Worm (Caenorhabditis elegans) whole organism, L1 larva: ENCODE results near the gene dpf-6.

ENCODE experiments used
- C16A3.4 ChIP-seq: fragments of 150-350 bp; optimal IDR thresholded peaks from 2 replicates; lab custom pipeline; 2014; ENCODE audit warnings: missing biosample characterization, missing genetic modification characterization
- C34B4.2 ChIP-seq: sonication (generic microtip); optimal IDR thresholded peaks from 2 replicates; lab custom pipeline; 2017; ENCODE audit warnings: mild to moderate bottlenecking, missing genetic modification characterization, missing compliant biosample characterization
- ama-1 ChIP-seq: fragments of 150-350 bp; optimal IDR thresholded peaks from 2 replicates; lab custom pipeline; 2014
- ceh-63 ChIP-seq: fragments of 200-800 bp; sonication (Bioruptor generic); optimal IDR thresholded peaks from 2 replicates; lab custom pipeline; 2018; ENCODE audit warnings: mild to moderate bottlenecking, missing genetic modification characterization, missing compliant biosample characterization
- ceh-8 ChIP-seq: fragments of 200-800 bp; sonication (Bioruptor generic); optimal IDR thresholded peaks from 2 replicates; lab custom pipeline; 2018; ENCODE audit warnings: mild to moderate bottlenecking, missing genetic modification characterization, moderate library complexity, missing compliant biosample characterization
- ceh-82 ChIP-seq, 3 experiments: fragments of 150-350 bp in 1 of 3; sonication (generic microtip) in 2 of 3; optimal IDR thresholded peaks; 2 replicates each; lab custom pipeline; 2014 to 2017; ENCODE audit warnings: missing biosample characterization in 3 of 3, missing genetic modification characterization in 3 of 3
- ceh-88 ChIP-seq: fragments of 200-800 bp; sonication (Bioruptor generic); IDR thresholded peaks from 2 replicates; pipeline ENCODE4 v1.3.6; 2022; ENCODE audit warnings: missing genetic modification characterization, missing compliant biosample characterization
- ceh-90 ChIP-seq: sonication (generic microtip); optimal IDR thresholded peaks from 2 replicates; lab custom pipeline; 2016; ENCODE audit warnings: missing genetic modification characterization, missing compliant biosample characterization
- ces-1 ChIP-seq: fragments of 150-350 bp; optimal IDR thresholded peaks from 2 replicates; lab custom pipeline; 2014; ENCODE audit warnings: missing biosample characterization, missing genetic modification reagents, missing genetic modification characterization
- dpl-1 ChIP-seq, 3 experiments: fragments of 150-350 bp in 2 of 3; sonication (generic microtip) in 1 of 3; optimal IDR thresholded peaks; 2 replicates each; lab custom pipeline; 2014 to 2017; ENCODE audit warnings: missing biosample characterization in 3 of 3, missing genetic modification characterization in 3 of 3, missing genetic modification reagents in 3 of 3
- dsc-1 ChIP-seq: sonication (generic microtip); optimal IDR thresholded peaks from 2 replicates; lab custom pipeline; 2016; ENCODE audit warnings: mild to moderate bottlenecking, missing genetic modification characterization, missing compliant biosample characterization
- efl-1 ChIP-seq, 4 experiments: fragments of 150-350 bp; optimal IDR thresholded peaks in 3 of 4; peaks in 1 of 4; 1 replicate in 1 of 4; 2 replicates in 3 of 4; lab custom pipeline; 2014; ENCODE audit warnings: missing biosample characterization in 2 of 4, missing genetic modification characterization in 2 of 4, missing genetic modification reagents in 2 of 4
- efl-3 ChIP-seq: fragments of 200-800 bp; sonication (Bioruptor generic); optimal IDR thresholded peaks from 2 replicates; lab custom pipeline; 2018; ENCODE audit warnings: mild to moderate bottlenecking, missing genetic modification characterization, missing compliant biosample characterization
- fkh-4 ChIP-seq: sonication (generic microtip); optimal IDR thresholded peaks from 2 replicates; lab custom pipeline; 2016; ENCODE audit warnings: missing compliant biosample characterization, missing genetic modification characterization, borderline replicate concordance
- fkh-8 ChIP-seq: sonication (generic microtip); optimal IDR thresholded peaks from 2 replicates; lab custom pipeline; 2016; ENCODE audit warnings: mild to moderate bottlenecking, missing genetic modification characterization, missing compliant biosample characterization
- hpl-2 ChIP-seq: fragments of 150-350 bp; optimal IDR thresholded peaks from 2 replicates; lab custom pipeline; 2014; ENCODE audit warnings: missing biosample characterization, missing genetic modification reagents, missing genetic modification characterization
- isw-1 ChIP-seq: fragments of 200-800 bp; sonication (Bioruptor generic); IDR thresholded peaks from 2 replicates; pipeline ENCODE4 v1.3.6; 2022; ENCODE audit warnings: missing genetic modification characterization, missing compliant biosample characterization
- lin-15B ChIP-seq: fragments of 150-350 bp; sonication (generic microtip); optimal IDR thresholded peaks from 3 replicates; lab custom pipeline; 2014; ENCODE audit warnings: missing biosample characterization, missing genetic modification characterization
- lin-35 ChIP-seq, 2 experiments: fragments of 150-350 bp; optimal IDR thresholded peaks; 2 replicates each; lab custom pipeline; 2014; ENCODE audit warnings: missing biosample characterization in 2 of 2, missing genetic modification characterization in 2 of 2, missing genetic modification reagents in 2 of 2
- lsy-2 ChIP-seq, 2 experiments: fragments of 150-350 bp; optimal IDR thresholded peaks; 2 replicates each; lab custom pipeline; 2014; ENCODE audit warnings: missing biosample characterization in 2 of 2, missing genetic modification characterization in 2 of 2
- mdl-1 ChIP-seq, 2 experiments: fragments of 150-350 bp; optimal IDR thresholded peaks; 2 replicates each; lab custom pipeline; 2014 to 2017; ENCODE audit warnings: missing biosample characterization in 2 of 2, missing genetic modification characterization in 2 of 2, inconsistent platforms in 1 of 2
- nhr-237 ChIP-seq: fragments of 150-350 bp; optimal IDR thresholded peaks from 2 replicates; lab custom pipeline; 2014; ENCODE audit warnings: missing biosample characterization, missing genetic modification characterization
- nhr-28 ChIP-seq: fragments of 150-350 bp; optimal IDR thresholded peaks from 2 replicates; lab custom pipeline; 2014; ENCODE audit warnings: missing biosample characterization, missing genetic modification characterization
- nhr-77 ChIP-seq: fragments of 150-350 bp; optimal IDR thresholded peaks from 2 replicates; lab custom pipeline; 2014; ENCODE audit warnings: missing biosample characterization, missing genetic modification characterization
- nhr-84 ChIP-seq: sonication (generic microtip); optimal IDR thresholded peaks from 2 replicates; lab custom pipeline; 2017; ENCODE audit warnings: missing biosample characterization, missing genetic modification characterization
- nhr-85 ChIP-seq: sonication (generic microtip); peaks from one replicate; lab custom pipeline; 2016; ENCODE audit warnings: missing genetic modification characterization, inconsistent platforms, missing compliant biosample characterization
- pax-3 ChIP-seq: fragments of 200-800 bp; sonication (Bioruptor generic); optimal IDR thresholded peaks from 2 replicates; lab custom pipeline; 2018; ENCODE audit warnings: mild to moderate bottlenecking, missing genetic modification characterization, moderate library complexity, missing compliant biosample characterization
- skn-1 ChIP-seq: fragments of 150-350 bp; optimal IDR thresholded peaks from 2 replicates; lab custom pipeline; 2014; ENCODE audit warnings: missing biosample characterization, missing genetic modification characterization
- snu-23 ChIP-seq: sonication (generic microtip); optimal IDR thresholded peaks from 2 replicates; lab custom pipeline; 2016; ENCODE audit warnings: missing genetic modification characterization, missing compliant biosample characterization
- sox-4 ChIP-seq: sonication (generic microtip); optimal IDR thresholded peaks from 2 replicates; lab custom pipeline; 2016; ENCODE audit warnings: missing genetic modification characterization, missing compliant biosample characterization
- sptf-1 ChIP-seq: fragments of 150-350 bp; optimal IDR thresholded peaks from 2 replicates; lab custom pipeline; 2014; ENCODE audit warnings: missing biosample characterization, missing genetic modification characterization
- sup-37 ChIP-seq: fragments of 200-800 bp; sonication (Bioruptor generic); optimal IDR thresholded peaks from 2 replicates; lab custom pipeline; 2018; ENCODE audit warnings: mild to moderate bottlenecking, missing genetic modification characterization, missing compliant biosample characterization
- unc-130 ChIP-seq: fragments of 150-350 bp; optimal IDR thresholded peaks from 2 replicates; lab custom pipeline; 2017; ENCODE audit warnings: missing biosample characterization, missing genetic modification characterization, inconsistent platforms
- unc-30 ChIP-seq: sonication (generic microtip); optimal IDR thresholded peaks from 2 replicates; lab custom pipeline; 2017; ENCODE audit warnings: missing biosample characterization, missing genetic modification characterization
- unc-62 ChIP-seq: fragments of 150-350 bp; optimal IDR thresholded peaks from 2 replicates; lab custom pipeline; 2014; ENCODE audit warnings: missing biosample characterization, missing genetic modification reagents, missing genetic modification characterization

dpf-6 gene

ce11 chrIII:8037941-8038340, at the start of gene dpf-6:
Gene dpf-6, plus strand, starts transcription at chrIII:8038241.
- TF ChIP-seq nhr-84 (tag; lab: Kevin White, UChicago), result no peak
- TF ChIP-seq, all 84 proteins: peak for 0

ce11 chrIII:7996353-7996752, 41.7 kb upstream of the dpf-6 start, which contains the start of gene npr-17:
Gene npr-17, minus strand, starts transcription at chrIII:7996453.
- TF ChIP-seq nhr-237 (tag; lab: Kevin White, UChicago) (no peak), ceh-90 (tag; lab: Kevin White, UChicago) (no peak), dsc-1 (tag; lab: Kevin White, UChicago) (peak; percentile 43), nhr-77 (no peak), efl-3 (no peak), unc-130 (tag; lab: Kevin White, UChicago) (no peak), nhr-28 (tag; lab: Kevin White, UChicago) (no peak)

ce11 chrIII:7997447-7998046, 40.5 kb upstream of the dpf-6 start:
- TF ChIP-seq unc-30 (tag; lab: Kevin White, UChicago), result no peak
- no peak for TF ChIP-seq ama-1 (lab: Kevin White, UChicago)
- TF ChIP-seq unc-130 (tag; lab: Kevin White, UChicago), result no peak
- no peak for TF ChIP-seq ceh-63 (GFP tag; lab: Kevin White, UChicago)

- peak; percentile 97 for TF ChIP-seq dsc-1 (tag; lab: Kevin White, UChicago)
- no peak for TF ChIP-seq isw-1 (GFP tag; lab: Robert Waterston, UW)
Measured at ce11 chrIII:8001557-8001956, 36.5 kb upstream of the dpf-6 start.

- TF ChIP-seq efl-3, result no peak
- TF ChIP-seq pax-3 (tag; lab: Kevin White, UChicago), result no peak
- no peak for TF ChIP-seq ceh-88 (GFP tag; lab: Robert Waterston, UW)
- no peak for TF ChIP-seq ces-1 (GFP tag; lab: Kevin White, UChicago)
- TF ChIP-seq snu-23 (GFP tag; lab: Kevin White, UChicago), result no peak
- no peak for TF ChIP-seq lin-35 (GFP tag; optimal IDR thresholded peaks at IDR 0.05; lab: Kevin White, UChicago)
- no peak for TF ChIP-seq dsc-1 (tag; lab: Kevin White, UChicago)
- no peak for TF ChIP-seq fkh-4 (tag; lab: Kevin White, UChicago)
- no peak for TF ChIP-seq hpl-2 (GFP tag; lab: Kevin White, UChicago)
- TF ChIP-seq sox-4 (tag; lab: Kevin White, UChicago), result no peak
- TF ChIP-seq unc-62 (GFP tag; lab: Kevin White, UChicago), result no peak
- no peak for TF ChIP-seq ceh-8 (GFP tag; lab: Kevin White, UChicago)
- TF ChIP-seq C34B4.2 (tag; lab: Kevin White, UChicago), result no peak
- no peak for TF ChIP-seq sptf-1
- TF ChIP-seq, all 84 proteins: peak for 0
Measured at ce11 chrIII:8004091-8004490, 34.0 kb upstream of the dpf-6 start, which contains the start of gene C06G4.6. Gene C06G4.6, plus strand, starts transcription at chrIII:8004391.

- TF ChIP-seq isw-1 (GFP tag; lab: Robert Waterston, UW) (no peak), C34B4.2 (tag; lab: Kevin White, UChicago) (no peak), sup-37 (no peak), lin-15B (peak; percentile 38), ceh-63 (GFP tag; lab: Kevin White, UChicago) (no peak), snu-23 (GFP tag; lab: Kevin White, UChicago) (no peak), nhr-85 (tag; lab: Kevin White, UChicago) (peak; percentile 32), lin-35 (GFP tag; optimal IDR thresholded peaks at IDR 0.05; lab: Kevin White, UChicago) (peak; percentile 32 to 37), skn-1 (tag; lab: Kevin White, UChicago) (peak; percentile 32), lsy-2 (tag; optimal IDR thresholded peaks at IDR 0.05; lab: Kevin White, UChicago) (peak; percentile 38 to 66), efl-1 (optimal IDR thresholded peaks at IDR 0.05; lab: Kevin White, UChicago) (peak; percentile 37 to 52), efl-1 (GFP tag; optimal IDR thresholded peaks at IDR 0.05 in 1 of 2; lab: Kevin White, UChicago) (peak in 1 of 2 experiments; percentile 44), dpl-1 (GFP tag; optimal IDR thresholded peaks at IDR 0.05; lab: Kevin White, UChicago) (peak in 2 of 3 experiments; percentile 33 to 49), fkh-8 (tag; lab: Kevin White, UChicago) (no peak), ceh-82 (tag; optimal IDR thresholded peaks at IDR 0.05; lab: Kevin White, UChicago) (peak in 2 of 3 experiments; percentile 7 to 18), C16A3.4 (tag; lab: Kevin White, UChicago) (peak; percentile 37), mdl-1 (tag; optimal IDR thresholded peaks at IDR 0.05; lab: Kevin White, UChicago) (no peak)
Measured at ce11 chrIII:8009769-8010168, 28.3 kb upstream of the dpf-6 start, which contains the start of gene cit-1.1. Gene cit-1.1, minus strand, starts transcription at chrIII:8009821.
